Worm (Caenorhabditis elegans) whole organism, young adult: ENCODE measurements around the gene rnr-1.
A peak's percentile ranks its signal among the peaks of the same experiment; 100 is the strongest.

Experiments
- B0261.1 ChIP-seq: sonication (generic microtip); optimal IDR thresholded peaks from 2 replicates; lab custom pipeline; 2016; ENCODE audit warnings: mild to moderate bottlenecking, missing genetic modification characterization, moderate library complexity, missing compliant biosample characterization
- F23B12.7 ChIP-seq: sonication (generic microtip); optimal IDR thresholded peaks from 2 replicates; lab custom pipeline; 2017; ENCODE audit warnings: missing genetic modification characterization, mild to moderate bottlenecking, missing compliant biosample characterization, antibody characterized with exemption, moderate library complexity; ENCODE audit not compliant: insufficient read depth
- F37B4.10 ChIP-seq: fragments of 200-800 bp; sonication (Bioruptor generic); IDR thresholded peaks from 2 replicates; pipeline ENCODE4 v1.3.6; 2022; ENCODE audit warnings: missing genetic modification characterization, missing compliant biosample characterization
- F49E8.2 ChIP-seq: sonication (generic microtip); optimal IDR thresholded peaks from 3 replicates; lab custom pipeline; 2017; ENCODE audit warnings: missing genetic modification characterization, mild to moderate bottlenecking, missing compliant biosample characterization, antibody characterized with exemption, moderate library complexity; ENCODE audit not compliant: insufficient read depth
- T07F8.4 ChIP-seq: sonication (generic microtip); optimal IDR thresholded peaks from 2 replicates; lab custom pipeline; 2016; ENCODE audit warnings: mild to moderate bottlenecking, missing genetic modification characterization, moderate library complexity, missing compliant biosample characterization
- Y53G8AR.9 ChIP-seq: fragments of 200-800 bp; sonication (Bioruptor generic); conservative IDR thresholded peaks from 2 replicates; pipeline ENCODE4 v1.3.6; 2022; ENCODE audit warnings: missing genetic modification reagents, missing genetic modification characterization, missing compliant biosample characterization
- Y67H2A.10 ChIP-seq: fragments of 200-800 bp; sonication (Bioruptor generic); conservative IDR thresholded peaks from 2 replicates; pipeline ENCODE4 v1.3.6; 2022; ENCODE audit warnings: missing genetic modification reagents, missing genetic modification characterization, missing compliant biosample characterization
- aptf-3 ChIP-seq: fragments of 200-800 bp; sonication (Bioruptor generic); IDR thresholded peaks from 2 replicates; pipeline ENCODE4 v1.3.6; 2022; ENCODE audit warnings: missing genetic modification characterization, missing compliant biosample characterization
- attf-3 ChIP-seq: fragments of 200-800 bp; sonication (Bioruptor generic); conservative IDR thresholded peaks from 2 replicates; pipeline ENCODE4 v1.3.6; 2022; ENCODE audit warnings: missing genetic modification reagents, missing genetic modification characterization, missing compliant biosample characterization
- attf-5 ChIP-seq: fragments of 200-800 bp; sonication (Bioruptor generic); optimal IDR thresholded peaks from 2 replicates; lab custom pipeline; 2018; ENCODE audit warnings: mild to moderate bottlenecking, missing genetic modification characterization, missing compliant biosample characterization
- bed-1 ChIP-seq: fragments of 200-800 bp; sonication (Bioruptor generic); IDR thresholded peaks from 2 replicates; pipeline ENCODE4 v1.3.6; 2022; ENCODE audit warnings: missing genetic modification reagents, missing genetic modification characterization, missing compliant biosample characterization
- ceh-91 ChIP-seq: fragments of 200-800 bp; sonication (Bioruptor generic); IDR thresholded peaks from 2 replicates; pipeline ENCODE4 v1.3.6; 2022; ENCODE audit warnings: missing genetic modification reagents, missing genetic modification characterization, missing compliant biosample characterization
- die-1 ChIP-seq: sonication (generic microtip); optimal IDR thresholded peaks from 2 replicates; lab custom pipeline; 2016; ENCODE audit warnings: missing genotype, mild to moderate bottlenecking, missing genetic modification characterization, missing compliant biosample characterization
- dpff-1 ChIP-seq: sonication (generic microtip); optimal IDR thresholded peaks from 2 replicates; lab custom pipeline; 2017; ENCODE audit warnings: mild to moderate bottlenecking, missing genetic modification characterization, missing compliant biosample characterization
- dpl-1 ChIP-seq: fragments of 150-350 bp; optimal IDR thresholded peaks from 2 replicates; lab custom pipeline; 2014; ENCODE audit warnings: missing biosample characterization, missing genetic modification reagents, missing genetic modification characterization
- efl-1 ChIP-seq: fragments of 150-350 bp; optimal IDR thresholded peaks from 2 replicates; lab custom pipeline; 2014; ENCODE audit warnings: missing biosample characterization, missing genetic modification reagents, missing genetic modification characterization
- egl-44 ChIP-seq: fragments of 200-800 bp; sonication (Bioruptor generic); IDR thresholded peaks from 2 replicates; pipeline ENCODE4 v1.3.6; 2022; ENCODE audit warnings: missing genetic modification reagents, missing genetic modification characterization, missing compliant biosample characterization
- fkh-3 ChIP-seq: sonication (generic microtip); optimal IDR thresholded peaks from 2 replicates; lab custom pipeline; 2016; ENCODE audit warnings: mild to moderate bottlenecking, missing genetic modification characterization, missing compliant biosample characterization
- hlh-26 ChIP-seq: fragments of 200-800 bp; sonication (Bioruptor generic); conservative IDR thresholded peaks from 2 replicates; pipeline ENCODE4 v1.3.6; 2022; ENCODE audit warnings: missing genetic modification reagents, missing genetic modification characterization, missing compliant biosample characterization
- hmg-20 ChIP-seq: fragments of 200-800 bp; sonication (Bioruptor generic); IDR thresholded peaks from 2 replicates; pipeline ENCODE4 v1.3.6; 2022; ENCODE audit warnings: missing genetic modification reagents, missing genetic modification characterization, missing compliant biosample characterization
- lin-40 ChIP-seq: sonication (generic microtip); optimal IDR thresholded peaks from 2 replicates; lab custom pipeline; 2016; ENCODE audit warnings: missing genetic modification characterization, mild to moderate bottlenecking, missing compliant biosample characterization, missing genotype, missing genetic modification reagents
- lsy-27 ChIP-seq: sonication (generic microtip); optimal IDR thresholded peaks from 2 replicates; lab custom pipeline; 2017; ENCODE audit warnings: missing genetic modification characterization, mild to moderate bottlenecking, missing compliant biosample characterization, antibody characterized with exemption, missing genotype, borderline replicate concordance; ENCODE audit not compliant: insufficient read depth
- madf-10 ChIP-seq: sonication (generic microtip); optimal IDR thresholded peaks from 2 replicates; lab custom pipeline; 2016; ENCODE audit warnings: mild to moderate bottlenecking, missing genetic modification characterization, missing compliant biosample characterization
- madf-6 ChIP-seq: fragments of 200-800 bp; sonication (Bioruptor generic); IDR thresholded peaks from 2 replicates; pipeline ENCODE4 v1.3.6; 2022; ENCODE audit warnings: missing genetic modification reagents, missing genetic modification characterization, missing compliant biosample characterization
- mcd-1 ChIP-seq: fragments of 200-800 bp; sonication (Bioruptor generic); IDR thresholded peaks from 2 replicates; pipeline ENCODE4 v1.3.6; 2022; ENCODE audit warnings: missing genetic modification reagents, missing genetic modification characterization, missing compliant biosample characterization
- mel-28 ChIP-seq: sonication (generic microtip); optimal IDR thresholded peaks from 2 replicates; lab custom pipeline; 2016; ENCODE audit warnings: borderline replicate concordance, mild to moderate bottlenecking, missing genetic modification characterization, missing compliant biosample characterization
- mes-4 ChIP-seq: sonication (generic microtip); optimal IDR thresholded peaks from 2 replicates; lab custom pipeline; 2016; ENCODE audit warnings: missing genotype, missing genetic modification characterization, missing compliant biosample characterization
- nfya-2 ChIP-seq: fragments of 200-800 bp; sonication (Bioruptor generic); IDR thresholded peaks from 2 replicates; pipeline ENCODE4 v1.3.6; 2022; ENCODE audit warnings: missing genetic modification reagents, missing genetic modification characterization, missing compliant biosample characterization
- nhr-179 ChIP-seq: sonication (generic microtip); optimal IDR thresholded peaks from 2 replicates; lab custom pipeline; 2016; ENCODE audit warnings: mild to moderate bottlenecking, missing genetic modification characterization, missing compliant biosample characterization
- sdz-38 ChIP-seq: sonication (generic microtip); optimal IDR thresholded peaks from 2 replicates; lab custom pipeline; 2016; ENCODE audit warnings: missing genotype, missing genetic modification characterization, missing compliant biosample characterization
- snpc-3.4 ChIP-seq: sonication (generic microtip); optimal IDR thresholded peaks from 2 replicates; lab custom pipeline; 2017; ENCODE audit warnings: missing genetic modification characterization, mild to moderate bottlenecking, missing compliant biosample characterization, antibody characterized with exemption, moderate library complexity, missing genotype, missing genetic modification reagents
- sptf-2 ChIP-seq: fragments of 200-800 bp; sonication (Bioruptor generic); optimal IDR thresholded peaks from 2 replicates; lab custom pipeline; 2018; ENCODE audit warnings: mild to moderate bottlenecking, missing genetic modification characterization, missing compliant biosample characterization
- tbx-9 ChIP-seq: sonication (generic microtip); optimal IDR thresholded peaks from 2 replicates; lab custom pipeline; 2016; ENCODE audit warnings: borderline replicate concordance, missing genetic modification characterization, inconsistent platforms, missing compliant biosample characterization
- xnd-1 ChIP-seq: sonication (generic microtip); optimal IDR thresholded peaks from 2 replicates; lab custom pipeline; 2016; ENCODE audit warnings: missing genotype, missing genetic modification reagents, missing genetic modification characterization, missing compliant biosample characterization
- ztf-26 ChIP-seq: sonication (generic microtip); optimal IDR thresholded peaks from 2 replicates; lab custom pipeline; 2017; ENCODE audit warnings: missing genetic modification characterization, missing compliant biosample characterization
- ztf-3 ChIP-seq: fragments of 200-800 bp; sonication (Bioruptor generic); optimal IDR thresholded peaks from 2 replicates; lab custom pipeline; 2018; ENCODE audit warnings: mild to moderate bottlenecking, missing genetic modification characterization, missing compliant biosample characterization

rnr-1 gene

ce11 chrIII:9215367-9215766, 13.2 kb downstream of the rnr-1 start, which contains the start of gene npr-29:
Gene npr-29, minus strand, starts transcription at chrIII:9215467.
- no peak for TF ChIP-seq attf-3
- TF ChIP-seq sdz-38 (tag; lab: Kevin White, UChicago), result no peak
- no peak for TF ChIP-seq egl-44 (GFP tag; lab: Robert Waterston, UW)
- no peak for TF ChIP-seq ceh-91
- TF ChIP-seq F37B4.10 (GFP tag; lab: Robert Waterston, UW), result no peak

DNA sequence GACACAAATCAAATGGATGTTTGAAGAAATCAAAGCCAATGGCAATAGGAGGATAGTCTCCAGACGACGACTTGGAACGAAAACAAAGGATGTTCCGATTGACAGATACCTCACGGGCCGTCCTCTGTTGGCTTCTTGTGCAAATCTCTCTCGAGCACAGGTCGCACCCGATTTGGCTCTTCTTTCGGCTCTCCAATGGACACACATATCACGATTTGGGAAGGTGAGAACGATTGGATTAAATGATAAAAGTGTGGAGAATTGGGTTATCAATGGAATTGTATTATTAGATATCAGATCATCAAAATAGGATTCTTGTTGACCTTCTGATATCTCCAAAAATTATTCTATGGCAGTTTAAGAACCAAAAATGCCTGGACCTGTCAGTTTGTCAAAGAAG, 22.4 kb downstream of the rnr-1 start, which contains the start of gene ZC84.1:
Gene ZC84.1, minus strand, starts transcription at position 101 of the 400 bp plus-strand sequence.
- TF ChIP-seq snpc-3.4 (tag; lab: Kevin White, UChicago), result no peak
- TF ChIP-seq egl-44 (GFP tag; lab: Robert Waterston, UW), result no peak
- no peak for TF ChIP-seq ceh-91
- TF ChIP-seq madf-10, result no peak
- no peak for TF ChIP-seq die-1 (tag; lab: Kevin White, UChicago)
- TF ChIP-seq mel-28 (tag; lab: Kevin White, UChicago), result no peak

ce11 chrIII:9201977-9202376, 26.6 kb downstream of the rnr-1 start:
- no peak for TF ChIP-seq mes-4 (tag; lab: Kevin White, UChicago)
- TF ChIP-seq mel-28 (tag; lab: Kevin White, UChicago), result no peak
- no peak for TF ChIP-seq F23B12.7 (tag; lab: Kevin White, UChicago)
- no peak for TF ChIP-seq F49E8.2 (tag; lab: Kevin White, UChicago)
- TF ChIP-seq, all 124 proteins: peak for 0

DNA sequence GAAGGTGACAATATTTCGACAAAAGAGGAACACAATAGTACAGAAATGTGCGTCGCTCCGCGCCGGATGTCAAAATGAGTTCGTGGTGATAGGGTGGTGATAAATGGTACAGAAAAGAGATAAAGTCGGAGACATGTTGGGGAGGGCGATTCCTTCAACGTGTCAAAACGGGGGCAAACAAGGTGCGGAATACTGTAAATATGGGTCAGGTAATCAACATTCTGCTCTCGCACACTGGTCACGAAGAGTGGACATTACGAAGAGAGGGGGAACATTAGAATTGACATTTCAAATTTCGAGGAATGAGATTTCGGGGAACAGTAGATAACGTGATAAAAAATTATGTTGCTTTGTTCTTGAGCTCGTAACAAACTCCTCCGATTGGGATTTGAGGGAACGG, 29.0 kb downstream of the rnr-1 start, which contains the start of gene ZC84.6:
Gene ZC84.6, minus strand, starts transcription at position 101 of the 400 bp plus-strand sequence.
- TF ChIP-seq mes-4 (tag; lab: Kevin White, UChicago) (no peak), B0261.1 (tag; lab: Kevin White, UChicago) (no peak), tbx-9 (tag; lab: Kevin White, UChicago) (no peak)
- TF ChIP-seq, all 124 proteins: peak for 0

DNA sequence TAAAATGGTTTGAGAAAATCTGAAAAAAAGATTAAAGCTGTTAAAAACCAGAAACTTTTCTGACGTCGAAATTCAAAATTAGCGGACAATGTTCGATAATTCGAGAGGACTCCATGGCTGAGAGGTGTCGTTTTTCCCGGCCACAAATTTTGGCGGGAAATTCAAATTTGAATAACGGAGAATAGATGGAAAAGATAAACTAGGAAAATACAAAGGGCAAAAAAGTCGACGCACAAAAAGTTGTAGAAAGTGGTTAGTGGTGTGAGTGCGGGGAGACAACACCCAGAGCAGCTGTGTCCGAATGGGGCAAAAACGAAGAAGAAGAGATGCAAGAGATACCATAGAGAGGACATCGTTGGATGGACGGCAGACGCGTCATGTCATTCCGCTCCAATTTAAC, 37.5 kb downstream of the rnr-1 start, which contains the start of gene cls-3:
Gene cls-3, minus strand, starts transcription at position 19 of the 400 bp plus-strand sequence.
- TF ChIP-seq mcd-1 (peak; percentile 24; the same call in 1 of the 2 replicates), dpff-1 (tag; lab: Kevin White, UChicago) (no peak), nfya-2 (no peak), mel-28 (tag; lab: Kevin White, UChicago) (no peak), madf-6 (GFP tag; lab: Robert Waterston, UW) (no peak), dpl-1 (peak; percentile 64), aptf-3 (GFP tag; lab: Robert Waterston, UW) (no peak), xnd-1 (tag; lab: Kevin White, UChicago) (no peak), nhr-179 (tag; lab: Kevin White, UChicago) (no peak), hmg-20 (GFP tag; lab: Robert Waterston, UW) (no peak), ztf-26 (tag; lab: Kevin White, UChicago) (no peak), efl-1 (peak; percentile 68)
- TF ChIP-seq, all 124 proteins: peak for 3

DNA sequence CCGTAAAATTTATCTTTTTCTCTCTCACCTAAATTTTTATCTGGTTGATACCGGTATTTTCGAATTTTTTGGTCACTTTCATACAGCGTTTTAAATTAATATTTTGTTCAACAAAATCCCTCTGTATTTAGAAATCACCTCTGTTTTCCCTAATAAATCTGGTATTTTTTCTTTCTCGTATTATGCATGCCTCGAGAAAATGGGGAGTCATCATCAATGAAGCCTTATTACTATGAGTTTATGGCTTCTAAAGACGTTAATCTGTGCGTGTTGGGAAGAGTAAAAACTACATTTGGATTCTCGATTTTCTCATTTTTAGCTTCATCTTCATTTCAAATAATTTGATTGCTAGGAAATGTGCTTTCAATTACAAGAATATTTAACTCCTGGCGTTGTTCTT, 42.9 kb downstream of the rnr-1 start, which contains the start of gene ZC84.7:
Gene ZC84.7, plus strand, starts transcription at position 301 of the 400 bp plus-strand sequence.
- no peak for TF ChIP-seq hlh-26 (GFP tag; lab: Robert Waterston, UW)
- TF ChIP-seq attf-5, result no peak
- TF ChIP-seq, all 124 proteins: peak for 0

DNA sequence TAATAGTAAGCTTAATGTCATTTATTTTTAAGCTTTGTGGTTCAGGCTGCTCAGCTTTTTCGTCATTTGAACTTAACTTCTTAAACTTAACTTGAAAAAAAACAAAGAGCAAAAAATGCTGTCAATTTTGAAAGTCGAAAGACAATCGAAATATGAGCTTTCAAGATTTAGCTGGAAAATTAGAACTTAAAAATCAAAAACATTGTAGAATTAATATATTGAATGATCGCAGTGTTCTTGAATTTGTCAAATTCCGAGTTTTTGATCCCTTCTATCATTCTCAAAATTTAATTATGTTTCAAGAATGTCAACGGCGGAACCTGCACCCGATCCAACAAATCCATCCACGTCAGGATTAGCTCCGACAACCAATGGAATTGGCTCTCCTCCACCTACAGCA, 47.4 kb downstream of the rnr-1 start, which contains the start of gene tax-4:
Gene tax-4, plus strand, starts transcription at position 301 of the 400 bp plus-strand sequence.
- TF ChIP-seq lsy-27 (tag; lab: Kevin White, UChicago), result no peak
- TF ChIP-seq ztf-3 (GFP tag; lab: Kevin White, UChicago), result no peak
- TF ChIP-seq T07F8.4 (tag; lab: Kevin White, UChicago), result no peak
- TF ChIP-seq Y53G8AR.9 (GFP tag; lab: Robert Waterston, UW), result no peak
- TF ChIP-seq sptf-2 (GFP tag; lab: Kevin White, UChicago), result no peak
- TF ChIP-seq Y67H2A.10, result no peak
- no peak for TF ChIP-seq fkh-3 (tag; lab: Kevin White, UChicago)
- TF ChIP-seq lin-40 (tag; lab: Kevin White, UChicago), result no peak
- TF ChIP-seq bed-1, result no peak
